Fruit fly (Drosophila melanogaster): ENCODE measurements around the gene Srp72.

The Srp72 gene

dm6 chr3R:20633984-20634446, 45.5 kb downstream of the Srp72 start (continued):
- TF ChIP-seq PHDP (tag; optimal IDR thresholded peaks at IDR 0.05) (no peak), sr (GFP tag; IDR thresholded peaks at IDR 0.05) (no peak), CG17912 (GFP tag; optimal IDR thresholded peaks at IDR 0.05) (no peak), Rfx (GFP tag; IDR thresholded peaks at IDR 0.05) (peak; percentile 82), CG7963 (GFP tag; IDR thresholded peaks at IDR 0.05; ENCODE audit: partially characterized antibody) (no peak), CG11560 (tag; IDR thresholded peaks at IDR 0.05) (peak; percentile 38; the same call in 1 of the 3 replicates), CG6175 (GFP tag; IDR thresholded peaks at IDR 0.05) (no peak), Hr78 (GFP tag; optimal IDR thresholded peaks at IDR 0.05) (peak in 1 of 2 experiments; percentile 93), fd3F (GFP tag; optimal IDR thresholded peaks at IDR 0.05) (peak; percentile 43), CG4707 (GFP tag; optimal IDR thresholded peaks at IDR 0.05) (no peak), yki (optimal IDR thresholded peaks at IDR 0.05) (no peak), Awh (GFP tag; IDR thresholded peaks at IDR 0.05) (0 out of 2 replicates have a peak, but pooled peaks have one; percentile 39), pita (GFP tag; optimal IDR thresholded peaks at IDR 0.05) (no peak), CG33557 (GFP tag; optimal IDR thresholded peaks at IDR 0.05) (peak; percentile 54), CG8944 (GFP tag; optimal IDR thresholded peaks at IDR 0.05) (peak; percentile 78), Hr3 (GFP tag; optimal IDR thresholded peaks at IDR 0.05) (peak; percentile 66), Drgx (GFP tag; IDR thresholded peaks at IDR 0.05) (peak; percentile 64), CG8290 (GFP tag; optimal IDR thresholded peaks at IDR 0.05) (no peak), CG8290 (tag; optimal IDR thresholded peaks at IDR 0.05) (no peak), bsh (GFP tag; optimal IDR thresholded peaks at IDR 0.05) (no peak), CG7372 (GFP tag; IDR thresholded peaks at IDR 0.05) (peak; percentile 53; the same call in 1 of the 2 replicates), CG6854 (GFP tag; optimal IDR thresholded peaks at IDR 0.05) (peak; percentile 43), CG7987 (GFP tag; optimal IDR thresholded peaks at IDR 0.05) (no peak), Usf (GFP tag; optimal IDR thresholded peaks at IDR 0.05) (no peak), CG17385 (GFP tag; optimal IDR thresholded peaks at IDR 0.05) (no peak), NFAT (GFP tag; IDR thresholded peaks at IDR 0.05) (peak; percentile 42; the same call in 1 of the 2 replicates), CG15696 (tag; optimal IDR thresholded peaks at IDR 0.05) (peak; percentile 35), lmd (GFP tag; IDR thresholded peaks at IDR 0.05) (peak; percentile 72), CG1792 (GFP tag; optimal IDR thresholded peaks at IDR 0.05) (peak; percentile 47), Ada2b (GFP tag; IDR thresholded peaks at IDR 0.05) (peak; percentile 53), ci (GFP tag; IDR thresholded peaks at IDR 0.05) (peak; percentile 65; the same call in 2 of the 3 replicates), unc-4 (GFP tag; IDR thresholded peaks at IDR 0.05; ENCODE audit: partially characterized antibody) (no peak), Hr51 (GFP tag; optimal IDR thresholded peaks at IDR 0.05) (peak in 1 of 2 experiments; percentile 55), amos (GFP tag; IDR thresholded peaks at IDR 0.05; ENCODE audit: partially characterized antibody) (no peak), CG18262 (tag; optimal IDR thresholded peaks at IDR 0.05) (no peak), CG5245 (GFP tag; optimal IDR thresholded peaks at IDR 0.05) (peak; percentile 66), hth (optimal IDR thresholded peaks at IDR 0.05) (no peak), CG1024 (GFP tag; IDR thresholded peaks at IDR 0.05) (0 out of 2 replicates have a peak, but pooled peaks have one; percentile 21), CG13287 (GFP tag; IDR thresholded peaks at IDR 0.05; ENCODE audit: partially characterized antibody) (no peak; the same call in 1 of the 2 replicates), CG12219 (GFP tag; optimal IDR thresholded peaks at IDR 0.05) (no peak), Nf-YC (tag; optimal IDR thresholded peaks at IDR 0.05) (no peak), wek (GFP tag; optimal IDR thresholded peaks at IDR 0.05) (no peak), Atf3 (GFP tag; optimal IDR thresholded peaks at IDR 0.05) (peak; percentile 50), ro (GFP tag; IDR thresholded peaks at IDR 0.05) (no peak), oc (tag; optimal IDR thresholded peaks at IDR 0.05) (no peak), eyg (GFP tag; optimal IDR thresholded peaks at IDR 0.05) (peak; percentile 30), CG3847 (GFP tag; IDR thresholded peaks at IDR 0.05) (peak; percentile 57), disco-r (GFP tag; optimal IDR thresholded peaks at IDR 0.05) (peak; percentile 67), Stat92E (GFP tag; optimal IDR thresholded peaks at IDR 0.05) (peak in 1 of 3 experiments; percentile 10), ttk (GFP tag; IDR thresholded peaks at IDR 0.05) (peak; percentile 53), CG10366 (GFP tag; IDR thresholded peaks at IDR 0.05) (peak; percentile 68; the same call in 1 of the 2 replicates)
